Worm (Caenorhabditis elegans): ENCODE results near the gene T26C5.2.

ce11 chrII:9281595-9281994 is 48.6 kb downstream of the T26C5.2 start:
- TF ChIP-seq ama-1 (optimal IDR thresholded peaks at IDR 0.05): no peak
- TF ChIP-seq hmbx-1 (tag; optimal IDR thresholded peaks at IDR 0.05): no peak

Data from whole organism, early embryonic.